Fruit fly (Drosophila melanogaster) whole organism, wandering third instar larva: ENCODE results near the gene CG5376.

Experiments
- CG32264 ChIP-seq: fragments of 200-800 bp; sonication (Bioruptor generic); optimal IDR thresholded peaks from 2 replicates; lab custom pipeline; 2016; ENCODE audit warnings: missing biosample characterization, missing genetic modification characterization
- CG9705 ChIP-seq: fragments of 200-800 bp; sonication (Bioruptor generic); optimal IDR thresholded peaks from 2 replicates; lab custom pipeline; 2018; ENCODE audit warnings: missing biosample characterization, mild to moderate bottlenecking, missing genetic modification characterization
- CrebA ChIP-seq: fragments of 200-800 bp; sonication (Bioruptor generic); optimal IDR thresholded peaks from 2 replicates; lab custom pipeline; 2016; ENCODE audit warnings: missing biosample characterization, mild to moderate bottlenecking, missing genetic modification characterization, borderline replicate concordance
- Dfd ChIP-seq: fragments of >200 bp; optimal IDR thresholded peaks from 2 replicates; lab custom pipeline; 2017; ENCODE audit warnings: missing biosample characterization, missing genetic modification characterization
- Dif ChIP-seq: fragments of 200-275, 200-300 bp; sonication (Bioruptor generic); optimal IDR thresholded peaks from 2 replicates; lab custom pipeline; 2018; ENCODE audit warnings: missing biosample characterization, missing genetic modification characterization; ENCODE audit not compliant: partially characterized antibody
- HLH106 ChIP-seq: fragments of 200-800 bp; optimal IDR thresholded peaks from 3 replicates; lab custom pipeline; 2019; ENCODE audit warnings: missing biosample characterization, mild to moderate bottlenecking, missing genetic modification characterization, moderate library complexity
- Hr83 ChIP-seq: fragments of 200-300 bp; sonication (Bioruptor generic); optimal IDR thresholded peaks from 2 replicates; lab custom pipeline; 2016; ENCODE audit warnings: missing biosample characterization, mild to moderate bottlenecking, missing genetic modification characterization, moderate library complexity; ENCODE audit not compliant: poor library complexity, severe bottlenecking
- Jra ChIP-seq: sonication (Bioruptor generic); optimal IDR thresholded peaks from 2 replicates; lab custom pipeline; 2016; ENCODE audit warnings: missing biosample characterization, missing genetic modification characterization
- Mio ChIP-seq: sonication (Bioruptor generic); optimal IDR thresholded peaks from 2 replicates; lab custom pipeline; 2016; ENCODE audit warnings: missing biosample characterization, missing genetic modification characterization
- Myc ChIP-seq: fragments of >200 bp; optimal IDR thresholded peaks from 2 replicates; lab custom pipeline; 2017
- N ChIP-seq: fragments of >200 bp; optimal IDR thresholded peaks from 2 replicates; lab custom pipeline; 2018; ENCODE audit warnings: missing biosample characterization, missing external identifiers, missing genetic modification characterization
- OdsH ChIP-seq: fragments of 200-800 bp; sonication (Bioruptor generic); optimal IDR thresholded peaks from 2 replicates; lab custom pipeline; 2016; ENCODE audit warnings: missing biosample characterization, mild to moderate bottlenecking, missing genetic modification characterization
- Rel ChIP-seq, 2 experiments: fragments of 200-800 bp; sonication (Bioruptor generic) in 1 of 2; optimal IDR thresholded peaks; 2 replicates in 1 of 2; 3 replicates in 1 of 2; lab custom pipeline; 2016 to 2019; ENCODE audit warnings: mild to moderate bottlenecking in 2 of 2, missing biosample characterization in 2 of 2, missing genetic modification characterization in 2 of 2, moderate library complexity in 1 of 2
- Sp1 ChIP-seq: fragments of 200-800 bp; sonication (Bioruptor generic); optimal IDR thresholded peaks from 3 replicates; lab custom pipeline; 2019; ENCODE audit warnings: missing biosample characterization, mild to moderate bottlenecking, missing genetic modification characterization, moderate library complexity
- Vsx2 ChIP-seq: fragments of 200-300, 225-300 bp; sonication (Bioruptor generic); optimal IDR thresholded peaks from 2 replicates; lab custom pipeline; 2018; ENCODE audit warnings: missing biosample characterization, missing genetic modification characterization; ENCODE audit not compliant: partially characterized antibody
- br ChIP-seq: fragments of 200-800 bp; sonication (Bioruptor generic); optimal IDR thresholded peaks from 2 replicates; lab custom pipeline; 2016; ENCODE audit warnings: missing biosample characterization, missing genetic modification characterization
- brk ChIP-seq: fragments of 200-800 bp; sonication (Bioruptor generic); optimal IDR thresholded peaks from 2 replicates; lab custom pipeline; 2016; ENCODE audit warnings: missing biosample characterization, mild to moderate bottlenecking, missing genetic modification characterization
- dsf ChIP-seq: sonication (Bioruptor generic); optimal IDR thresholded peaks from 2 replicates; lab custom pipeline; 2016; ENCODE audit warnings: missing biosample characterization, missing genetic modification characterization, borderline replicate concordance
- ey ChIP-seq: fragments of 200-800 bp; sonication (Bioruptor generic); optimal IDR thresholded peaks from 2 replicates; lab custom pipeline; 2016; ENCODE audit warnings: missing biosample characterization, missing genetic modification characterization
- foxo ChIP-seq, 2 experiments: fragments of 200-800 bp; sonication (Bioruptor generic); optimal IDR thresholded peaks; 2 replicates in 1 of 2; 3 replicates in 1 of 2; lab custom pipeline; 2016 to 2017; ENCODE audit warnings: missing biosample characterization in 2 of 2, missing genetic modification characterization in 2 of 2
- fru ChIP-seq: fragments of 200-800 bp; sonication (Bioruptor generic); optimal IDR thresholded peaks from 3 replicates; lab custom pipeline; 2016; ENCODE audit warnings: missing biosample characterization, mild to moderate bottlenecking, missing genetic modification characterization
- h ChIP-seq: fragments of 200-800 bp; sonication (Bioruptor generic); optimal IDR thresholded peaks from 3 replicates; lab custom pipeline; 2016; ENCODE audit warnings: missing biosample characterization, mild to moderate bottlenecking, missing genetic modification characterization
- jim ChIP-seq: fragments of 175-275, 200-325 bp; sonication (Bioruptor generic); optimal IDR thresholded peaks from 2 replicates; lab custom pipeline; 2016; ENCODE audit warnings: missing biosample characterization, mild to moderate bottlenecking, missing genetic modification characterization
- lola ChIP-seq: fragments of >200 bp; optimal IDR thresholded peaks from 2 replicates; lab custom pipeline; 2017; ENCODE audit warnings: missing biosample characterization, missing genetic modification characterization
- pan ChIP-seq: fragments of >200 bp; optimal IDR thresholded peaks from 2 replicates; lab custom pipeline; 2017
- psq ChIP-seq: fragments of 200-800 bp; sonication (Bioruptor generic); optimal IDR thresholded peaks from 3 replicates; lab custom pipeline; 2017; ENCODE audit warnings: missing biosample characterization, mild to moderate bottlenecking, missing genetic modification characterization, moderate library complexity
- rgr ChIP-seq: fragments of 200-800 bp; sonication (Bioruptor generic); optimal IDR thresholded peaks from 3 replicates; lab custom pipeline; 2016; ENCODE audit warnings: missing biosample characterization, mild to moderate bottlenecking, missing genetic modification characterization
- sage ChIP-seq: fragments of 200-800 bp; sonication (Bioruptor generic); optimal IDR thresholded peaks from 2 replicates; lab custom pipeline; 2016; ENCODE audit warnings: missing biosample characterization, mild to moderate bottlenecking, missing genetic modification characterization
- sv ChIP-seq: fragments of 200-800 bp; sonication (Bioruptor generic); optimal IDR thresholded peaks from 3 replicates; lab custom pipeline; 2016; ENCODE audit warnings: missing biosample characterization, missing genetic modification characterization
- tai ChIP-seq: sonication (Bioruptor generic); optimal IDR thresholded peaks from 2 replicates; lab custom pipeline; 2016; ENCODE audit warnings: missing biosample characterization, missing genetic modification characterization
- usp ChIP-seq: fragments of >200 bp; optimal IDR thresholded peaks from 2 replicates; lab custom pipeline; 2017; ENCODE audit warnings: missing biosample characterization, missing genetic modification characterization
- woc ChIP-seq: sonication (Bioruptor generic); optimal IDR thresholded peaks from 2 replicates; lab custom pipeline; 2016; ENCODE audit warnings: missing biosample characterization, mild to moderate bottlenecking, missing genetic modification characterization

The CG5376 gene

DNA sequence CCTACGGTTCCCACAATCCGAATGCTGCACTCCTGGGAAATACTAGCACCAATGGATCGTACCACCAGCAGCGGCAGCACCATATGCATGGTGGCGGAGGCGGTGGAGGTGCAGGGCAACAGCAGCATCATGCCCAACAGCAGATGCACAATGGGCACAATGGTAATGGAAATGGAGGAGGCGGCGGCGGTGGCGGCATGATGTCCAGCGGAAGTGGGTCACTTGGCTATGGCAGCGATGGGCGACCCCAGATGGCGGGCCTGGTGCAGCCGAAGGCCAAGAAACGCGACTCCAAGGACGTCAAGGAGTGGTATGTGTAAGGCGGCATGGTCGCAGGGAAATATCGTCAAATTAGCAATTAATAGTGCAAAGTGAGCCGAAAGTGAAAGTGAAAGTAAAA is 5.2 kb downstream of the CG5376 start:
- TF ChIP-seq Mio (GFP tag; lab: Kevin White, UChicago) (no peak), tai (GFP tag; lab: Kevin White, UChicago) (no peak), OdsH (no peak), br (GFP tag; lab: Kevin White, UChicago) (no peak), lola (no peak), pan (lab: Kevin White, UChicago) (no peak), jim (GFP tag; lab: Kevin White, UChicago) (no peak), foxo (GFP tag; optimal IDR thresholded peaks at IDR 0.05; lab: Kevin White, UChicago) (no peak), Jra (GFP tag; lab: Kevin White, UChicago) (no peak), sage (no peak), CG9705 (GFP tag; lab: Kevin White, UChicago) (no peak), sv (GFP tag; lab: Kevin White, UChicago) (no peak), Dfd (GFP tag; lab: Kevin White, UChicago) (no peak), Vsx2 (GFP tag; lab: Kevin White, UChicago) (no peak), ey (GFP tag; lab: Kevin White, UChicago) (no peak)
- TF ChIP-seq, all 38 proteins: peak for 0

dm6 chr3R:22470064-22470463 is 18.7 kb downstream of the CG5376 start:
- TF ChIP-seq psq (GFP tag; lab: Kevin White, UChicago) (no peak), N (GFP tag; lab: Kevin White, UChicago) (no peak), usp (GFP tag; lab: Kevin White, UChicago) (no peak), ey (GFP tag; lab: Kevin White, UChicago) (no peak), Hr83 (GFP tag; lab: Kevin White, UChicago) (no peak), jim (GFP tag; lab: Kevin White, UChicago) (no peak), Dif (GFP tag; lab: Kevin White, UChicago) (no peak), Vsx2 (GFP tag; lab: Kevin White, UChicago) (no peak), sv (GFP tag; lab: Kevin White, UChicago) (no peak), sage (no peak), CrebA (GFP tag; lab: Kevin White, UChicago) (no peak), Rel (GFP tag; optimal IDR thresholded peaks at IDR 0.05; lab: Kevin White, UChicago) (no peak), Rel (tag; optimal IDR thresholded peaks at IDR 0.05; lab: Kevin White, UChicago) (no peak), Sp1 (no peak), HLH106 (no peak), dsf (GFP tag; lab: Kevin White, UChicago) (no peak), rgr (GFP tag; lab: Kevin White, UChicago) (no peak), Myc (lab: Kevin White, UChicago) (no peak), br (GFP tag; lab: Kevin White, UChicago) (no peak), CG32264 (no peak)
- TF ChIP-seq, all 38 proteins: peak for 0

- TF ChIP-seq N (GFP tag; lab: Kevin White, UChicago) = no peak
- TF ChIP-seq fru (GFP tag; lab: Kevin White, UChicago) = peak; percentile 79
- peak; percentile 59 for TF ChIP-seq rgr (GFP tag; lab: Kevin White, UChicago)
- no peak for TF ChIP-seq tai (GFP tag; lab: Kevin White, UChicago)
- TF ChIP-seq h (GFP tag; lab: Kevin White, UChicago) = peak; percentile 74
- peak; percentile 78 for TF ChIP-seq ey (GFP tag; lab: Kevin White, UChicago)
- peak; percentile 21 for TF ChIP-seq woc (GFP tag; lab: Kevin White, UChicago)
- TF ChIP-seq Myc (lab: Kevin White, UChicago) = no peak
- TF ChIP-seq Sp1 = peak; percentile 57
- peak; percentile 69 for TF ChIP-seq sv (GFP tag; lab: Kevin White, UChicago)
- peak; percentile 67 for TF ChIP-seq HLH106
- peak; percentile 6 for TF ChIP-seq CG32264
- peak; percentile 74 for TF ChIP-seq br (GFP tag; lab: Kevin White, UChicago)
- no peak for TF ChIP-seq brk (GFP tag; lab: Kevin White, UChicago)
- TF ChIP-seq OdsH = peak; percentile 43
- TF ChIP-seq foxo (GFP tag; optimal IDR thresholded peaks at IDR 0.05; lab: Kevin White, UChicago) = peak in 1 of 2 experiments; percentile 74
Observed at dm6 chr3R:22468829-22469487, 19.8 kb downstream of the CG5376 start.
